Fruit fly (Drosophila melanogaster): ENCODE data around the gene ome.

Gene ome

dm6 chr3L:14755951-14756723, 83.5 kb downstream of the ome start (continued):
- no peak for TF ChIP-seq fd102C (GFP tag; optimal IDR thresholded peaks at IDR 0.05)
- peak; percentile 82 for TF ChIP-seq CG3847 (GFP tag; IDR thresholded peaks at IDR 0.05)
- TF ChIP-seq CG4820 (GFP tag; optimal IDR thresholded peaks at IDR 0.05), result peak; percentile 83
- TF ChIP-seq CG4282 (GFP tag; optimal IDR thresholded peaks at IDR 0.05), result no peak
- TF ChIP-seq CHES-1-like (GFP tag; optimal IDR thresholded peaks at IDR 0.05), result no peak
- peak; percentile 44 for TF ChIP-seq crc (GFP tag; optimal IDR thresholded peaks at IDR 0.05)
- peak; percentile 88 for TF ChIP-seq fd96Cb (tag; optimal IDR thresholded peaks at IDR 0.05)
- peak; percentile 76 for TF ChIP-seq CG8281 (tag; optimal IDR thresholded peaks at IDR 0.05)
- TF ChIP-seq CG14965 (GFP tag; optimal IDR thresholded peaks at IDR 0.05; ENCODE audit: borderline replicate concordance), result no peak
- TF ChIP-seq CG6254 (GFP tag; optimal IDR thresholded peaks at IDR 0.05), result peak; percentile 60
- peak; percentile 42 for TF ChIP-seq Myb (GFP tag; optimal IDR thresholded peaks at IDR 0.05)
- TF ChIP-seq tll (GFP tag; optimal IDR thresholded peaks at IDR 0.05), result no peak
- peak; percentile 91 for TF ChIP-seq Med (GFP tag)
- TF ChIP-seq CG4617 (GFP tag; optimal IDR thresholded peaks at IDR 0.05; ENCODE audit: borderline replicate concordance), result peak; percentile 26
- no peak for TF ChIP-seq bowl (GFP tag; IDR thresholded peaks at IDR 0.05)
- peak; percentile 7 for TF ChIP-seq fd64A (GFP tag; optimal IDR thresholded peaks at IDR 0.05)
- TF ChIP-seq cwo (GFP tag; optimal IDR thresholded peaks at IDR 0.05), result peak; percentile 90
- peak; percentile 65; the same call in 2 of the 3 replicates for TF ChIP-seq CG6175 (GFP tag; IDR thresholded peaks at IDR 0.05)
- TF ChIP-seq CG30431 (GFP tag; optimal IDR thresholded peaks at IDR 0.05), result no peak
- peak; percentile 66 for TF ChIP-seq klu (GFP tag; IDR thresholded peaks at IDR 0.05)
- TF ChIP-seq E2f1 (GFP tag; IDR thresholded peaks at IDR 0.05), result peak; percentile 79
- TF ChIP-seq CG7839 (tag; optimal IDR thresholded peaks at IDR 0.05), result peak; percentile 94
- TF ChIP-seq CG8359 (GFP tag; optimal IDR thresholded peaks at IDR 0.05; ENCODE audit: borderline replicate concordance), result peak; percentile 71
- TF ChIP-seq pum (GFP tag; optimal IDR thresholded peaks at IDR 0.05), result peak; percentile 67
- TF ChIP-seq toy (GFP tag; IDR thresholded peaks at IDR 0.05), result 0 out of 2 replicates have a peak, but pooled peaks have one; percentile 11
- TF ChIP-seq Taf1 (GFP tag; IDR thresholded peaks at IDR 0.05), result peak; percentile 77
- TF ChIP-seq pho (GFP tag; optimal IDR thresholded peaks at IDR 0.05), result peak; percentile 77
- peak; percentile 78 for TF ChIP-seq ttk (GFP tag; IDR thresholded peaks at IDR 0.05)
- peak; percentile 70 for TF ChIP-seq CG2875 (GFP tag; optimal IDR thresholded peaks at IDR 0.05)
- TF ChIP-seq rib (GFP tag; IDR thresholded peaks at IDR 0.05), result 0 out of 2 replicates have a peak, but pooled peaks have one; percentile 48
- peak; percentile 87 for TF ChIP-seq CG17359 (tag; optimal IDR thresholded peaks at IDR 0.05)
- TF ChIP-seq CoRest (tag; optimal IDR thresholded peaks at IDR 0.05), result peak; percentile 95
- TF ChIP-seq Bdp1 (GFP tag; optimal IDR thresholded peaks at IDR 0.05), result peak; percentile 63
- TF ChIP-seq maf-S (GFP tag; optimal IDR thresholded peaks at IDR 0.05), result peak; percentile 72
- TF ChIP-seq BEAF-32 (GFP tag; optimal IDR thresholded peaks at IDR 0.05), result no peak
- TF ChIP-seq CG14667 (GFP tag; IDR thresholded peaks at IDR 0.05), result peak; percentile 67
- TF ChIP-seq CG18619 (GFP tag; optimal IDR thresholded peaks at IDR 0.05), result peak; percentile 92
- 0 out of 2 replicates have a peak, but pooled peaks have one; percentile 19 for TF ChIP-seq CG11696 (GFP tag; IDR thresholded peaks at IDR 0.05)
- peak; percentile 71 for TF ChIP-seq CG10267 (tag; optimal IDR thresholded peaks at IDR 0.05)
- TF ChIP-seq Lhr (GFP tag; optimal IDR thresholded peaks at IDR 0.05), result no peak
- TF ChIP-seq cad (GFP tag; optimal IDR thresholded peaks at IDR 0.05), result no peak
- TF ChIP-seq HLH54F (GFP tag; optimal IDR thresholded peaks at IDR 0.05), result peak; percentile 87
- peak; percentile 81 for TF ChIP-seq CG13775 (GFP tag; optimal IDR thresholded peaks at IDR 0.05)
- 0 out of 2 replicates have a peak, but pooled peaks have one; percentile 29 for TF ChIP-seq CG8765 (GFP tag; IDR thresholded peaks at IDR 0.05)
- TF ChIP-seq CG7928 (GFP tag; optimal IDR thresholded peaks at IDR 0.05), result peak; percentile 65
- no peak for TF ChIP-seq wek (GFP tag; optimal IDR thresholded peaks at IDR 0.05)
- TF ChIP-seq zfh2 (GFP tag; optimal IDR thresholded peaks at IDR 0.05), result peak; percentile 82
- no peak for TF ChIP-seq sim (GFP tag; IDR thresholded peaks at IDR 0.05)
- peak; percentile 79 for TF ChIP-seq ems (GFP tag; optimal IDR thresholded peaks at IDR 0.05)

Measured in whole organism, embryonic.